Worm (Caenorhabditis elegans): ENCODE data around the gene fbxa-72.

fbxa-72 gene

DNA sequence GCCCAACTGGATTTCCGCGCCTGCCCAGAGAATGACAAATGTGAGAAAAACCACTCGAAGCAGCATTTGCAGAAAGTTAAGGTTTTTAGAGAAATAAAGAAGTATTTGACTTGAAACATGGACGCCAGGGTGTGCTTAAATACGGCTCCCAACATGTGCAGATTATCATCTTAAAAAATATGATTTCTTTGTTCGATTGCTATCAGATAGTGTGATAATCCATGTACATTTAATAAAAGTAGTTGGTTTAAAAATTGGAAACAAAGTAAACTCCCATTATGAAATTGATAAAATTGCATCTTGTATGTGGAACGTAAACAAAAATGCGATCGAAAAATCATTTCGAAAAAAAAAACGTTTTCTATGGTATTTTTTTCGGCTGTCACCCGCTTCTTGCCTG lies 49.0 kb downstream of the fbxa-72 start, which contains the start of gene F48G7.8:
Gene F48G7.8, minus strand, starts transcription at position 101 of the 400 bp plus-strand sequence.
- TF ChIP-seq ceh-63 (GFP tag; optimal IDR thresholded peaks at IDR 0.05) (no peak), unc-62 (GFP tag; optimal IDR thresholded peaks at IDR 0.05) (no peak), C16A3.4 (tag; optimal IDR thresholded peaks at IDR 0.05) (no peak), mef-2 (tag; optimal IDR thresholded peaks at IDR 0.05) (no peak), zip-4 (GFP tag; optimal IDR thresholded peaks at IDR 0.05) (no peak), skn-1 (tag; optimal IDR thresholded peaks at IDR 0.05) (no peak), ztf-4 (tag; optimal IDR thresholded peaks at IDR 0.05) (no peak)

- no peak for TF ChIP-seq unc-30 (tag; optimal IDR thresholded peaks at IDR 0.05)
- TF ChIP-seq unc-130 (tag; optimal IDR thresholded peaks at IDR 0.05): no peak
- TF ChIP-seq hlh-17 (GFP tag; optimal IDR thresholded peaks at IDR 0.05; ENCODE audit: borderline replicate concordance): no peak
- no peak for TF ChIP-seq unc-62 (GFP tag; optimal IDR thresholded peaks at IDR 0.05)
- TF ChIP-seq nhr-76 (tag; optimal IDR thresholded peaks at IDR 0.05): no peak
- TF ChIP-seq isw-1 (GFP tag; IDR thresholded peaks at IDR 0.05): no peak
- no peak for TF ChIP-seq lin-15B (tag; optimal IDR thresholded peaks at IDR 0.05)
- TF ChIP-seq ztf-11 (tag; optimal IDR thresholded peaks at IDR 0.05): no peak
- TF ChIP-seq fkh-4 (tag; optimal IDR thresholded peaks at IDR 0.05; ENCODE audit: borderline replicate concordance): no peak
- TF ChIP-seq lsy-2 (tag; optimal IDR thresholded peaks at IDR 0.05): no peak
- TF ChIP-seq nhr-85 (tag): no peak
- TF ChIP-seq vab-15 (tag; optimal IDR thresholded peaks at IDR 0.05): no peak
- TF ChIP-seq aha-1 (tag; optimal IDR thresholded peaks at IDR 0.05): no peak
- TF ChIP-seq dsc-1 (tag; optimal IDR thresholded peaks at IDR 0.05): no peak
- TF ChIP-seq unc-98 (GFP tag; IDR thresholded peaks at IDR 0.05): no peak
- TF ChIP-seq tlp-1 (tag; optimal IDR thresholded peaks at IDR 0.05): no peak
- no peak for TF ChIP-seq aly-2 (tag; optimal IDR thresholded peaks at IDR 0.05)
- TF ChIP-seq nhr-28 (tag; optimal IDR thresholded peaks at IDR 0.05): no peak
Measured at ce11 chrV:626321-626720, 50.2 kb downstream of the fbxa-72 start, which contains the start of gene F48G7.7. Gene F48G7.7 (minus strand): TSS chrV:626421.

DNA sequence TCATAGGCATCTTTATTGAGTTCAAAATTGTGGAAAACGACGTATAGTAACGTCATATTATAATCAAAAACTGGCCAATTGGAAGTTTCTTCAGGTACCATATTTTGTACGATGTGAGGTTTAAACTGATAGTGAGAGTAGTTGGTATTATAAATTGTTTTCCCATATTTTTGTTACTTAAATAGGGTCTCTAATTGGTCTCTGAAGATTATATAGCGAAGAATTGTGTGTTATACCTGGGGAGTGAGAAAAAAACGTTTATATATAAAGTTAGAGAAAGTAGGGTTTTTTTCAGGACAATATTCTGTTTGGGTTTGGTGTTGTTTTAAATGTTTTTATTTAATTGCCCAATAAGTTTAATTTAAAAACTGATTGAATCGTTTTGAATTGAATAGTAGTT lies 51.6 kb downstream of the fbxa-72 start, which contains the start of gene srt-17:
Gene srt-17, minus strand, starts transcription at position 101 of the 400 bp plus-strand sequence.
- TF ChIP-seq dpl-1 (GFP tag; optimal IDR thresholded peaks at IDR 0.05) (no peak), nhr-28 (tag; optimal IDR thresholded peaks at IDR 0.05) (no peak), sptf-1 (tag; optimal IDR thresholded peaks at IDR 0.05) (no peak), dsc-1 (tag; optimal IDR thresholded peaks at IDR 0.05) (no peak), nhr-90 (tag; optimal IDR thresholded peaks at IDR 0.05; ENCODE audit: poor library complexity) (no peak), nhr-71 (tag; optimal IDR thresholded peaks at IDR 0.05) (no peak), ztf-11 (tag; optimal IDR thresholded peaks at IDR 0.05) (no peak), unc-86 (tag; optimal IDR thresholded peaks at IDR 0.05) (no peak), nhr-11 (tag; optimal IDR thresholded peaks at IDR 0.05) (no peak), unc-98 (GFP tag; IDR thresholded peaks at IDR 0.05) (no peak), fkh-8 (tag; optimal IDR thresholded peaks at IDR 0.05) (no peak), rnt-1 (tag; optimal IDR thresholded peaks at IDR 0.05) (no peak), lsy-2 (tag; optimal IDR thresholded peaks at IDR 0.05) (no peak), fkh-10 (GFP tag; optimal IDR thresholded peaks at IDR 0.05) (no peak), nhr-19 (GFP tag; conservative IDR thresholded peaks at IDR 0.05) (no peak), C16A3.4 (tag; optimal IDR thresholded peaks at IDR 0.05) (no peak), ceh-63 (GFP tag; optimal IDR thresholded peaks at IDR 0.05) (no peak)

Data from whole organism, L1 larva.